Fruit fly (Drosophila melanogaster): ENCODE data around the gene Npc2b.

Gene Npc2b

dm6 chr3R:14109145-14109544 lies 19.8 kb downstream of the Npc2b start, which contains the start of gene Or88a:
Or88a (plus strand) TSS chr3R:14109445.
- TF ChIP-seq CG4424 (GFP tag; optimal IDR thresholded peaks at IDR 0.05) = no peak
- no peak for TF ChIP-seq CG14014 (GFP tag; IDR thresholded peaks at IDR 0.05)
- TF ChIP-seq Camta (GFP tag; optimal IDR thresholded peaks at IDR 0.05) = no peak
- no peak for TF ChIP-seq Kr (GFP tag; optimal IDR thresholded peaks at IDR 0.05)

DNA sequence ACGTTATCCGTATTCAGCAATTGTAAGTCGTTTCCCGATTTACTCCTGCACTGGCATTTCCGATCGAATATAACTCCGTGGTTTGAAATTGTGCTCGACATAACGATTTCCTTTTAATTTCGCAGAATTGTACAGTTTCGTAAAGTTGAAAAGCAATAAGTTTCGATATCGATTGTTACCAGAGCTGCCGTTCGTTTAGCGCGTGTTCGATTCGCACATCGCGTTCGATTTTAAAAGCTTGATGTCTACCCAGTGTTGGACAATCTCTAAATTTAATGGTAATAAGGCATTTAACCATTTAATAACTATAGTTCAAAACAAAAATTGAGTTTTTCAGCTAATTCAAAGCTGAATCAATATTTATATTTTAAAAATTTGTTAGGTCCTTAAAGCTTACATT lies 22.7 kb downstream of the Npc2b start, which contains the start of gene CG14357:
TSS of gene CG14357 (minus strand) at position 101 of the 400 bp plus-strand sequence.
- peak; percentile 17 for TF ChIP-seq stwl (tag; optimal IDR thresholded peaks at IDR 0.05)
- TF ChIP-seq slbo (GFP tag; IDR thresholded peaks at IDR 0.05) = no peak

- TF ChIP-seq crol (GFP tag; IDR thresholded peaks at IDR 0.05) = no peak
- no peak for TF ChIP-seq gsb-n (tag; optimal IDR thresholded peaks at IDR 0.05)
- no peak for TF ChIP-seq vvl (GFP tag; IDR thresholded peaks at IDR 0.05)
- TF ChIP-seq Abd-B (GFP tag; optimal IDR thresholded peaks at IDR 0.05) = no peak
- TF ChIP-seq Sry-β (GFP tag; optimal IDR thresholded peaks at IDR 0.05) = no peak
- TF ChIP-seq tin (GFP tag; optimal IDR thresholded peaks at IDR 0.05) = no peak
- TF ChIP-seq CG4617 (GFP tag; optimal IDR thresholded peaks at IDR 0.05; ENCODE audit: borderline replicate concordance) = no peak
- peak; percentile 57 for TF ChIP-seq Med (GFP tag)
- TF ChIP-seq dmrt99B (tag; optimal IDR thresholded peaks at IDR 0.05) = peak; percentile 21
- peak; percentile 36 for TF ChIP-seq tap (tag; optimal IDR thresholded peaks at IDR 0.05)
- TF ChIP-seq bsh (GFP tag; optimal IDR thresholded peaks at IDR 0.05) = peak in 1 of 2 experiments; percentile 3
- peak; percentile 42 for TF ChIP-seq Asciz (GFP tag; optimal IDR thresholded peaks at IDR 0.05)
- TF ChIP-seq zf30C (GFP tag; optimal IDR thresholded peaks at IDR 0.05) = no peak
- peak; percentile 2 for TF ChIP-seq CG4707 (GFP tag; optimal IDR thresholded peaks at IDR 0.05)
- TF ChIP-seq Sox102F (GFP tag; optimal IDR thresholded peaks at IDR 0.05) = peak; percentile 24
- TF ChIP-seq danr (GFP tag; IDR thresholded peaks at IDR 0.05) = no peak
- no peak for TF ChIP-seq CG10543 (GFP tag; optimal IDR thresholded peaks at IDR 0.05)
- peak; percentile 24 for TF ChIP-seq lab (GFP tag; optimal IDR thresholded peaks at IDR 0.05)
- TF ChIP-seq sens (GFP tag) = peak; percentile 80
- no peak for TF ChIP-seq gt (GFP tag; IDR thresholded peaks at IDR 0.05)
- TF ChIP-seq CG7357 (GFP tag; IDR thresholded peaks at IDR 0.05) = no peak
- TF ChIP-seq Adf1 (GFP tag; IDR thresholded peaks at IDR 0.05) = no peak
- peak in 1 of 2 experiments; percentile 18 for TF ChIP-seq Hr78 (GFP tag; optimal IDR thresholded peaks at IDR 0.05)
- no peak for TF ChIP-seq hkb (optimal IDR thresholded peaks at IDR 0.05)
- 0 out of 2 replicates have a peak, but pooled peaks have one; percentile 18 for TF ChIP-seq hkb (GFP tag; IDR thresholded peaks at IDR 0.05)
- no peak for TF ChIP-seq usp (GFP tag; optimal IDR thresholded peaks at IDR 0.05)
- TF ChIP-seq ATbp (GFP tag; optimal IDR thresholded peaks at IDR 0.05) = peak; percentile 44
- no peak for TF ChIP-seq MTF-1 (GFP tag; optimal IDR thresholded peaks at IDR 0.05; ENCODE audit: borderline replicate concordance)
- peak; percentile 10 for TF ChIP-seq bab2 (GFP tag; optimal IDR thresholded peaks at IDR 0.05)
- TF ChIP-seq CG6813 (GFP tag; optimal IDR thresholded peaks at IDR 0.05) = peak; percentile 22
These were observed 26.8 kb downstream of the Npc2b start for dm6 chr3R:14116088-14116487.

dm6 chr3R:14118350-14118749 lies 29.0 kb downstream of the Npc2b start, which contains the start of gene Kif19A:
Kif19A (minus strand) TSS chr3R:14118450.
- TF ChIP-seq CG2875 (GFP tag; optimal IDR thresholded peaks at IDR 0.05) (no peak), Med (GFP tag) (peak; percentile 19)

Data from whole organism, embryonic.